Fruit fly (Drosophila melanogaster) whole organism, embryonic: ENCODE data around the gene Lrrk.

Experiments used
- Adf1 ChIP-seq: fragments of 200-800 bp; sonication (Bioruptor generic); IDR thresholded peaks from 2 replicates; pipeline ENCODE4 v1.3.6; 2022; ENCODE audit warnings: missing biosample characterization, missing genetic modification characterization
- B-H1 ChIP-seq: fragments of 200-800 bp; sonication (Bioruptor generic); IDR thresholded peaks from 3 replicates; pipeline ENCODE4 v1.3.6; 2022; ENCODE audit warnings: missing biosample characterization, missing genetic modification characterization
- CG13123 ChIP-seq: fragments of 200-800 bp; sonication (Bioruptor generic); optimal IDR thresholded peaks from 2 replicates; lab custom pipeline; 2016; ENCODE audit warnings: missing biosample characterization, missing genetic modification characterization
- CG13624 ChIP-seq: fragments of 200-800 bp; sonication (Bioruptor generic); optimal IDR thresholded peaks from 2 replicates; lab custom pipeline; 2016; ENCODE audit warnings: missing biosample characterization, missing genetic modification characterization
- CG16813 ChIP-seq: fragments of 200-800 bp; sonication (Bioruptor generic); IDR thresholded peaks from 3 replicates; pipeline ENCODE4 v1.3.6; 2022; ENCODE audit warnings: missing biosample characterization, missing genetic modification characterization; ENCODE audit not compliant: partially characterized antibody
- CG18262 ChIP-seq: fragments of 200-800 bp; optimal IDR thresholded peaks from 3 replicates; lab custom pipeline; 2019; ENCODE audit warnings: missing biosample characterization, mild to moderate bottlenecking, missing genetic modification characterization, moderate library complexity
- CG18599 ChIP-seq: fragments of 200-800 bp; sonication (Bioruptor generic); optimal IDR thresholded peaks from 3 replicates; lab custom pipeline; 2017; ENCODE audit warnings: missing biosample characterization, missing genetic modification characterization, mild to moderate bottlenecking, moderate library complexity, missing genetic modification reagents
- CG2202 ChIP-seq: fragments of 200-800 bp; sonication (Bioruptor generic); optimal IDR thresholded peaks from 2 replicates; lab custom pipeline; 2018; ENCODE audit warnings: missing biosample characterization, mild to moderate bottlenecking, missing genetic modification characterization
- CG32772 ChIP-seq: fragments of 200-800 bp; sonication (Bioruptor generic); IDR thresholded peaks from 2 replicates; pipeline ENCODE4 v1.3.6; 2022; ENCODE audit warnings: missing biosample characterization, missing genetic modification characterization
- CG33557 ChIP-seq: fragments of 200-800 bp; sonication (Bioruptor generic); optimal IDR thresholded peaks from 2 replicates; lab custom pipeline; 2019; ENCODE audit warnings: missing biosample characterization, mild to moderate bottlenecking, missing genetic modification characterization, moderate library complexity
- CG4282 ChIP-seq: fragments of 200-800 bp; sonication (Bioruptor generic); optimal IDR thresholded peaks from 2 replicates; lab custom pipeline; 2016; ENCODE audit warnings: missing biosample characterization, missing genetic modification characterization
- CG43689 ChIP-seq: fragments of 200-800 bp; sonication (Bioruptor generic); IDR thresholded peaks from 2 replicates; pipeline ENCODE4 v1.3.6; 2022; ENCODE audit warnings: missing biosample characterization, missing genetic modification characterization
- CG7963 ChIP-seq: fragments of 200-800 bp; sonication (Bioruptor generic); IDR thresholded peaks from 3 replicates; pipeline ENCODE4 v1.3.6; 2022; ENCODE audit warnings: missing biosample characterization, missing genetic modification characterization; ENCODE audit not compliant: partially characterized antibody
- CG7987 ChIP-seq: fragments of 200-800 bp; sonication (Bioruptor generic); optimal IDR thresholded peaks from 2 replicates; lab custom pipeline; 2018; ENCODE audit warnings: missing biosample characterization, mild to moderate bottlenecking, missing genetic modification characterization, moderate library complexity
- CG8089 ChIP-seq: fragments of 200-800 bp; sonication (Bioruptor generic); optimal IDR thresholded peaks from 3 replicates; lab custom pipeline; 2016; ENCODE audit warnings: missing biosample characterization, missing genetic modification characterization
- CG9215 ChIP-seq: fragments of 200-800 bp; sonication (Bioruptor generic); IDR thresholded peaks from 2 replicates; pipeline ENCODE4 v1.3.6; 2022; ENCODE audit warnings: missing biosample characterization, missing genetic modification characterization
- CG9727 ChIP-seq: fragments of 200-800 bp; sonication (Bioruptor generic); optimal IDR thresholded peaks from 3 replicates; lab custom pipeline; 2017; ENCODE audit warnings: missing biosample characterization, mild to moderate bottlenecking, missing genetic modification characterization
- CHES-1-like ChIP-seq: fragments of 200-800 bp; sonication (Bioruptor generic); optimal IDR thresholded peaks from 2 replicates; lab custom pipeline; 2016; ENCODE audit warnings: missing biosample characterization, missing genetic modification characterization
- D19A ChIP-seq: fragments of 200-800 bp; optimal IDR thresholded peaks from 3 replicates; lab custom pipeline; 2019; ENCODE audit warnings: missing biosample characterization, mild to moderate bottlenecking, missing genetic modification characterization, moderate library complexity
- Dip3 ChIP-seq: fragments of 200-800 bp; sonication (Bioruptor generic); optimal IDR thresholded peaks from 3 replicates; lab custom pipeline; 2016; ENCODE audit warnings: missing biosample characterization, missing genetic modification characterization
- Hand ChIP-seq: fragments of 200-800 bp; sonication (Bioruptor generic); optimal IDR thresholded peaks from 2 replicates; lab custom pipeline; 2017; ENCODE audit warnings: mild to moderate bottlenecking, missing biosample characterization, missing genetic modification reagents, missing genetic modification characterization
- Hmx ChIP-seq: fragments of 200-800 bp; sonication (Bioruptor generic); optimal IDR thresholded peaks from 2 replicates; lab custom pipeline; 2016; ENCODE audit warnings: missing biosample characterization, missing genetic modification characterization
- Lim3 ChIP-seq: fragments of 200-800 bp; sonication (Bioruptor generic); IDR thresholded peaks from 2 replicates; pipeline ENCODE4 v1.3.6; 2022; ENCODE audit warnings: missing biosample characterization, missing genetic modification characterization
- Nf-YC ChIP-seq: fragments of 200-800 bp; optimal IDR thresholded peaks from 3 replicates; lab custom pipeline; 2019; ENCODE audit warnings: missing biosample characterization, mild to moderate bottlenecking, missing genetic modification characterization, moderate library complexity
- Pdp1 ChIP-seq, 2 experiments: fragments of 200-800 bp; sonication (Bioruptor generic); optimal IDR thresholded peaks; 3 replicates each; lab custom pipeline; 2016; ENCODE audit warnings: missing biosample characterization in 2 of 2, missing genetic modification characterization in 2 of 2, mild to moderate bottlenecking in 1 of 2, moderate library complexity in 1 of 2
- Stat92E ChIP-seq, 3 experiments: fragments of >200 bp in 2 of 3; fragments of 200-800 bp in 1 of 3; sonication (Bioruptor generic) in 1 of 3; optimal IDR thresholded peaks; 2 replicates each; lab custom pipeline; 2017 to 2019; ENCODE audit warnings: missing biosample characterization in 3 of 3, missing genetic modification characterization in 3 of 3, mild to moderate bottlenecking in 1 of 3, moderate library complexity in 1 of 3
- corto ChIP-seq: fragments of 200-800 bp; sonication (Bioruptor generic); optimal IDR thresholded peaks from 2 replicates; lab custom pipeline; 2016; ENCODE audit warnings: missing biosample characterization, mild to moderate bottlenecking, missing genetic modification characterization, moderate library complexity
- dati ChIP-seq: fragments of 200-800 bp; sonication (Bioruptor generic); IDR thresholded peaks from 2 replicates; pipeline ENCODE4 v1.3.6; 2022; ENCODE audit warnings: missing biosample characterization, missing genetic modification characterization
- dmrt11E ChIP-seq: fragments of 200-800 bp; sonication (Bioruptor generic); optimal IDR thresholded peaks from 3 replicates; lab custom pipeline; 2018; ENCODE audit warnings: missing biosample characterization, mild to moderate bottlenecking, missing genetic modification characterization, moderate library complexity
- en ChIP-seq: fragments of 200-800 bp; sonication (Bioruptor generic); optimal IDR thresholded peaks from 2 replicates; lab custom pipeline; 2016; ENCODE audit warnings: missing biosample characterization, missing genetic modification characterization
- gcm2 ChIP-seq: fragments of 200-800 bp; sonication (Bioruptor generic); optimal IDR thresholded peaks from 2 replicates; lab custom pipeline; 2016; ENCODE audit warnings: missing biosample characterization, missing genetic modification characterization
- gsb-n ChIP-seq: fragments of 200-800 bp; sonication (Bioruptor generic); optimal IDR thresholded peaks from 3 replicates; lab custom pipeline; 2018; ENCODE audit warnings: missing biosample characterization, mild to moderate bottlenecking, missing genetic modification characterization
- h ChIP-seq: fragments of >200 bp; optimal IDR thresholded peaks from 2 replicates; lab custom pipeline; 2017
- knrl ChIP-seq: fragments of 200-800 bp; sonication (Bioruptor generic); IDR thresholded peaks from 3 replicates; pipeline ENCODE4 v1.3.6; 2022; ENCODE audit warnings: missing biosample characterization, missing genetic modification characterization; ENCODE audit not compliant: partially characterized antibody
- lola ChIP-seq, 3 experiments: fragments of >200 bp in 2 of 3; fragments of 200-800 bp in 1 of 3; sonication (Bioruptor generic) in 1 of 3; optimal IDR thresholded peaks; 2 replicates each; lab custom pipeline; 2017 to 2019; ENCODE audit warnings: missing biosample characterization in 3 of 3, missing genetic modification characterization in 3 of 3, mild to moderate bottlenecking in 1 of 3, moderate library complexity in 1 of 3
- lov ChIP-seq, 2 experiments: fragments of 200-800 bp in 1 of 2; fragments of >200 bp in 1 of 2; sonication (Bioruptor generic) in 1 of 2; IDR thresholded peaks in 1 of 2; optimal IDR thresholded peaks in 1 of 2; 2 replicates in 1 of 2; 3 replicates in 1 of 2; pipeline versions ENCODE4 v1.3.6 to Lab custom; 2017 to 2022; ENCODE audit warnings: missing biosample characterization in 1 of 2, missing genetic modification characterization in 1 of 2
- oc ChIP-seq: fragments of 200-800 bp; sonication (Bioruptor generic); optimal IDR thresholded peaks from 2 replicates; lab custom pipeline; 2018; ENCODE audit warnings: missing biosample characterization, mild to moderate bottlenecking, missing genetic modification characterization, moderate library complexity
- onecut ChIP-seq: fragments of 200-800 bp; sonication (Bioruptor generic); IDR thresholded peaks from 2 replicates; pipeline ENCODE4 v1.3.6; 2022; ENCODE audit warnings: missing biosample characterization, missing genetic modification characterization
- p53 ChIP-seq: fragments of 200-800 bp; sonication (Bioruptor generic); optimal IDR thresholded peaks from 2 replicates; lab custom pipeline; 2016; ENCODE audit warnings: missing biosample characterization, missing genetic modification characterization
- phol ChIP-seq: fragments of 200-800 bp; sonication (Bioruptor generic); optimal IDR thresholded peaks from 3 replicates; lab custom pipeline; 2018; ENCODE audit warnings: missing biosample characterization, mild to moderate bottlenecking, missing genetic modification characterization, moderate library complexity
- salm ChIP-seq: fragments of 200-800 bp; sonication (Bioruptor generic); optimal IDR thresholded peaks from 2 replicates; lab custom pipeline; 2018; ENCODE audit warnings: missing biosample characterization, mild to moderate bottlenecking, missing genetic modification characterization
- slbo ChIP-seq: fragments of 200-800 bp; sonication (Bioruptor generic); IDR thresholded peaks from 2 replicates; pipeline ENCODE4 v1.3.6; 2022; ENCODE audit warnings: missing biosample characterization, missing genetic modification characterization
- slou ChIP-seq: fragments of 200-800 bp; sonication (Bioruptor generic); optimal IDR thresholded peaks from 3 replicates; lab custom pipeline; 2016; ENCODE audit warnings: missing biosample characterization, missing genetic modification characterization
- tup ChIP-seq: fragments of 200-800 bp; sonication (Bioruptor generic); optimal IDR thresholded peaks from 2 replicates; lab custom pipeline; 2016; ENCODE audit warnings: missing biosample characterization, mild to moderate bottlenecking, missing genetic modification characterization, moderate library complexity
- twi ChIP-seq: fragments of 200-800 bp; optimal IDR thresholded peaks from 2 replicates; lab custom pipeline; 2019; ENCODE audit warnings: missing biosample characterization, mild to moderate bottlenecking, missing genetic modification characterization, moderate library complexity
- vfl ChIP-seq: fragments of 200-800 bp; sonication (Bioruptor generic); optimal IDR thresholded peaks from 2 replicates; lab custom pipeline; 2016; ENCODE audit warnings: missing biosample characterization, missing genetic modification characterization
- zen ChIP-seq: fragments of 200-800 bp; sonication (Bioruptor generic); optimal IDR thresholded peaks from 3 replicates; lab custom pipeline; 2018; ENCODE audit warnings: missing biosample characterization, mild to moderate bottlenecking, missing genetic modification characterization, moderate library complexity

The Lrrk gene

dm6 chr3R:20594194-20595144, 40.8 kb upstream of the Lrrk start (continued):
- TF ChIP-seq p53 (GFP tag; lab: Kevin White, UChicago) (no peak), oc (tag; lab: Kevin White, UChicago) (peak; percentile 84), tup (GFP tag; lab: Kevin White, UChicago) (no peak), B-H1 (GFP tag; lab: Robert Waterston, UW) (peak; percentile 10; the same call in 2 of the 3 replicates), CG7963 (GFP tag; lab: Robert Waterston, UW) (no peak), gcm2 (GFP tag; lab: Kevin White, UChicago) (no peak), Hand (GFP tag; lab: Kevin White, UChicago) (peak; percentile 47), onecut (GFP tag; lab: Robert Waterston, UW) (peak; percentile 67), CHES-1-like (GFP tag; lab: Kevin White, UChicago) (no peak), CG8089 (GFP tag; lab: Kevin White, UChicago) (no peak), gsb-n (peak; percentile 98), CG9215 (GFP tag; lab: Robert Waterston, UW) (peak; percentile 66), h (lab: Kevin White, UChicago) (no peak), CG16813 (GFP tag; lab: Robert Waterston, UW) (no peak), CG13624 (GFP tag; lab: Kevin White, UChicago) (no peak), phol (peak; percentile 97), twi (peak; percentile 81), en (no peak), Lim3 (GFP tag; lab: Robert Waterston, UW) (no peak), corto (GFP tag; lab: Kevin White, UChicago) (no peak), lola (GFP tag; optimal IDR thresholded peaks at IDR 0.05; lab: Kevin White, UChicago) (peak in 1 of 3 experiments; percentile 98), Dip3 (GFP tag; lab: Kevin White, UChicago) (no peak), slou (GFP tag; lab: Kevin White, UChicago) (peak; percentile 67), Pdp1 (GFP tag; optimal IDR thresholded peaks at IDR 0.05; lab: Kevin White, UChicago) (peak in 1 of 2 experiments; percentile 13), CG33557 (GFP tag; lab: Kevin White, UChicago) (peak; percentile 95), vfl (no peak), dati (GFP tag; lab: Robert Waterston, UW) (peak; percentile 64; the same call in 1 of the 2 replicates), Hmx (GFP tag; lab: Kevin White, UChicago) (no peak), lov (optimal IDR thresholded peaks at IDR 0.05; lab: Kevin White, UChicago) (no peak), lov (GFP tag; IDR thresholded peaks at IDR 0.05; lab: Robert Waterston, UW) (0 out of 3 replicates have a peak, but pooled peaks have one; percentile 15), CG2202 (tag; lab: Kevin White, UChicago) (peak; percentile 81), CG32772 (peak; percentile 85), dmrt11E (peak; percentile 97), salm (tag; lab: Kevin White, UChicago) (peak; percentile 91), zen (peak; percentile 94), CG9727 (GFP tag; lab: Kevin White, UChicago) (peak; percentile 97), CG7987 (GFP tag; lab: Kevin White, UChicago) (peak; percentile 34), D19A (peak; percentile 93), Adf1 (GFP tag; lab: Robert Waterston, UW) (no peak; the same call in 1 of the 2 replicates), knrl (no peak), CG18599 (GFP tag; lab: Kevin White, UChicago) (peak; percentile 85), CG13123 (peak; percentile 55), Nf-YC (peak; percentile 73), CG4282 (GFP tag; lab: Kevin White, UChicago) (no peak), CG43689 (GFP tag; lab: Robert Waterston, UW) (peak; percentile 55; the same call in 1 of the 2 replicates), Stat92E (GFP tag; optimal IDR thresholded peaks at IDR 0.05; lab: Kevin White, UChicago) (peak in 1 of 3 experiments; percentile 88), slbo (peak; percentile 76), CG18262 (tag; lab: Kevin White, UChicago) (peak; percentile 98)
